Fruit fly (Drosophila melanogaster) S2 (cell line): ENCODE results near the gene CG15306.

Experiments
- CG8478 ChIP-seq: fragments of >200 bp; optimal IDR thresholded peaks from 2 replicates; lab custom pipeline; 2018
- CTCF ChIP-seq, 2 experiments: fragments of >200 bp; optimal IDR thresholded peaks; 2 replicates each; lab custom pipeline; 2018

Gene CG15306

DNA sequence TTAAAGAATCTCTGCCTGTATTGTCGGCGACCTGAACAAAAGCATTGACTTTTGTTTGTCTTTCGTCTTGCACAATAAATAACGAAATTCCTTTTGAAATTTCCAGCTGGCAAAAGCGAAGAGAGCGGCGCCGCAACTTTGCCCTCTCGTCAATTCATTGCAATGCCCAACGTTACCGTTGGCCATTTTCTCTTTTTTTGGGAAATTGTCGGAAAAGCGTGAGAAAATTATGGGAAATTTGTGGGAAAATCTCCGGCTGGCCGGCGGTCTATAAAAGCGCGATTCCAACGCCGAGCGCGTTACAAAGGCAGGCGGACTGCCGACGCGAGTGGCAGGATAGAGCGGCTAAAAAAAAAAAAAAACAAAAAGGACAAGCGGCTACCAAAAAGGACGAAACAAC is 1.7 kb upstream of the CG15306 start, which contains the start of gene CG43740:
Gene CG43740 (plus strand): TSS at position 301 of the 400 bp plus-strand sequence.
- TF ChIP-seq CTCF (optimal IDR thresholded peaks at IDR 0.05; lab: Kevin White, UChicago) (no peak), CG8478 (lab: Kevin White, UChicago) (no peak)

DNA sequence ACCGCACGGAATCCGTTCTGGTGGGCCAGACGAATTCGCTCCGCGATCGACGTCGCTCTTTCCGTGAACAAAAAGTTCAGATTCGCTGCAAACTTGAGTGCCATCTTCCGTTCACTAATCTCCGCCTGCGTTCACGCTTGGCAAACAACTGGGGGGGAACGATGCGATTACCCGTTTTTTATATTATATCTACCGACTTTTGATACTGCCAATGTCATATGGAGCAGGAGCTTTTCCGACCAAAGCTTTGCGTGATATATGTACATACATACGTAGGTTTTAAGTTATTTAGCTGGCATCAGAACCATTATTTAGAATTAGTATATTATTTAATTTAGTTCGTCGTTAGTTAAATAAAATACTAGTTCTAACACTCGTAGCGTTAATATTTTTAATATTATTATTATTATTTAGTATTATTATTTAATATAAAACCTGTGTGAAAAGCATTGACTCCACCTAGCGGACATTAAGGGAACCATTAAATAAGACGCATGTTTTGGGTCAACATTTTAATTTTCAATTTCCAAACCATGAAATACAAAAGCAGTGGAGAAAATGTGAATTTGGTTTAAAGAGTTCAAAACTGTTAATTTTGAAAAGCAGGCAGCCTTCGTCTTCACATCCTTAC is 1.8 kb downstream of the CG15306 start, which contains the start of gene Gip:
Gene Gip (minus strand): TSS at position 214 of the 631 bp plus-strand sequence.
- TF ChIP-seq CG8478 (lab: Kevin White, UChicago) (no peak), CTCF (optimal IDR thresholded peaks at IDR 0.05; lab: Kevin White, UChicago) (peak; percentile 39 to 49)

DNA sequence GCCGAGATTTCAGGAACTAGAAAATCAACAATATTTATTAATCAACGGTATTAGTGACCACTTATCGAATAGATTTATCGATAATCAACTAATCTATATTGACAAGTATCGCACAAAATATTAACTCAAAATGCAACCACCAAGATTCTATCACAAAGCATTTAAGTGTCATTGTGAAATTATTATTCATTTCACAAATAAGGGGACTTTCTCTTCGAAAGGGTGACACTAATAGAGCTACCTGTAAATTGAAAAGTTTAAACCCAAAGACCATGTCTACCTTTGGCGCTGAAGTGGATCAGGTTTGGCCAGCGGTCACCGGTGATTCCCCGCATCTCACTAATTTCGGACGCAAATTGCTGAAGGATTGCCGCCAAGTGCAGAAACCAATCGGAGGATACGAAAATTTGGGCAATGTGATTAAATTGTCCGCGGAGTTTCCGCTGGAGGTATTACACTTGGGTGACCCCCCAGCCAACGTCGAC is 5.2 kb downstream of the CG15306 start, which contains the start of gene CG2909:
Gene CG2909 (plus strand): TSS at position 119 of the 485 bp plus-strand sequence.
- TF ChIP-seq CTCF (optimal IDR thresholded peaks at IDR 0.05; lab: Kevin White, UChicago) (no peak), CG8478 (lab: Kevin White, UChicago) (no peak)

DNA sequence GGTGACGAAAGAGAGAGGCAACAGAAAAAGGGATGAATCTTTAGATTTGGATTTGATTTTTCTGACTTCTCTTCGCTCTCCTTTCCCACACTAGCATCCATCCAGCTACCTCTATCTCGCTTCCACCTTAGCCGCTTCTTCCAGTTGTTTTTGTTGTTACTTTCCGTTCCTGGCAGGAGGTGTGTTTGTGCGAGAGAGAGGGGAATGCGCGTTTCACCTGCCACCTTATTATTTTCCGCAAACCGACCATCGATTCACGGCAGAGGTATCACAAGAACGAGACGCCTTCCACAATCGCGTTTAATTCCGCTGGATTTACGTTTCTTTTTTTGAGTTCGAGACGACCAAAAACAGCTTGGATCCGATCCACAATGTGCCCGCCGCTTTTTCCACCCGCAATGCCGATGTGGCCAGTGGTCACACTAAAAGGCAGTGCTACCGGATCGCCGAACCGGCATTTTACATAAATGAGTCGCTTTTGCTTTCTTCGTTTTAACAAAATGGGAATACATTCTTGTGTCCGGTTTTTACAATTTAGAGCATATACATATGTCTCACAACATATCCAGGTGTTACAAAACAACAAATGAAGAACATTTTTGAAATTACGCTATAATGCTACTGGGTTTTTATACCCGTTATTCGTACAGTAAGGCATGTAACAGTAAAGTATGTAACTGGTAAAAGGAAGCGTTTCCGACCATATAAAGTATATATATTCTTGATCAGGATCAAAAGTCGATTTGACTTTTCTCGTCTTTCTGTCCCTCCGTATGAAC is 5.9 kb downstream of the CG15306 start, which contains the start of gene alpha-Man-Ia:
Gene alpha-Man-Ia (minus strand): TSS at position 392 of the 779 bp plus-strand sequence.
- TF ChIP-seq CTCF (optimal IDR thresholded peaks at IDR 0.05; lab: Kevin White, UChicago): peak in 1 of 2 experiments; percentile 21
- no peak for TF ChIP-seq CG8478 (lab: Kevin White, UChicago)

DNA sequence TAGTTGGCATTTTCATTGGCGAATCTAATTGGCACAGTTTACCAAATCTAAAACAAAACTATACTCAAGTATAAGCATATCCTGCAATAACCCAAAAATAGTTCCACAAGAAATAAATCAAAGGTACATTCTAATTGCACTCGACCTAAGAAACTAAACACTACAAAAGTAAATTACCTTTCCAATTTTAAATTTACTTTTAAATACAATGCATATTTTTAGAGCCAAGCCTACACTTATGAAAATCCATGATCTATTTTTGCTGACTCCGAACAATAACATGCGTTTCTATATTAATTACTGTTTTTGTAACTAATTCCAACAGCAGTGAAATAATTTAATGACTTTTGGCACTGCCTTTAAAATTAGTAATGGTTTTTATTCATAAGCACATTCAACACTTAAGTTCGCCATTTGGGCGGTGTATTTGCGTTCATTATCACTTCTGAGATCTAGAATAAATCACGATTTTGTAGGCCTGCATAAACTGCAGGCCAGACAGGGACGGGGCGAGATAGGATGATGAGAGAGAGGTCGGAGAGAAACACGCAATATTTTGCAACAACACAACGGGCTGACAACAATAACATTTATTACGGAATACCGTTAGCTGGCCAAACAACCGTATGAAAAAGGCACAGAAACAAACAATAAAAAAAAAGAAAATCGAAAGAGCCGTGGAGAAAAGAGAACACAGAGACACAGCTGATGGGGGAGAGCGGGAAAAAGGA is 6.6 kb downstream of the CG15306 start:
- TF ChIP-seq CTCF (optimal IDR thresholded peaks at IDR 0.05; lab: Kevin White, UChicago) (no peak), CG8478 (lab: Kevin White, UChicago) (no peak)

DNA sequence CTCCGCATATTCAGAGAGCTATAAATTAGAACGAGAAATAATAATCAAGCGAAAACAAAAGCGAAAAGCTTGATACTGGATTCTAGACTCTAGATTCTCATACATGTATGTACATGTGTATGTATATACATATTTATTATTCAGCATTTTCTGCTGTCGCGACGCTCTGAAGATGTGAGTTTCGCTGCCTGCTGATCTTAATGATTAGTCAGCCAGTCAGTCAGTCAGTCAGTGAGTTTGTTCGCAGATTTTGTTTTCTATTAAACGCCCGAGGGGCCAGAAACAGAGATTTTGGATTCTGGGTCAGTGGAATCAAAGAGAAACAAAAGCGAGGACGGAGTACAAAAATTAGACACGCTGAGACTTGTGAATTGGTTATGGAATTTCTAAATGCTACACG is 9.3 kb downstream of the CG15306 start:
- TF ChIP-seq CTCF (optimal IDR thresholded peaks at IDR 0.05; lab: Kevin White, UChicago) (no peak), CG8478 (lab: Kevin White, UChicago) (no peak)

DNA sequence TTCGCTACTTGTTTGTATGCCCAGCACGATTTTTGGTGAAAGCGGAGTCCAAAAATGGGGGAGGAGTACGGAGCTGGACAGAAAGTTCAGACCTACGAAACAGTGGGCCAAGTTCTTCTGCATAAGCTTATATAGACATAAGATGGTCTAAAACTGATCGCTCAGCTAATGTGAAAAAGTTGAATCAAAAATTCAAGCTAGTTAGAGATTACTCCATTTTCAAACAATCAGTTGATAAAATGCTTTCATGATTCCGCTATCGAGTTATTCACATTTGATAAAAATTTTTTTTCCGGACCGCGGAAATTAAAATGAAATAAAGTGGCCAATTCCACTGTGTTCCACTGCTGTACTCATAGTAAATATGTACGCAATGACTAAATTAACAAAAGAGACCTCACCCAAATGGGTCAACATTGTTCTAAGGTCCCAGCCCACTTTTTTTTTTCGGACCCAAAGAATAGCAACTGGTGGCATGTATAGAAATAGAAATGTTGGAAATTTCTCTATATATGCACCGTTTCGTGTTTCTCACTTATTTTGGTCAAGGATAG is 11.1 kb downstream of the CG15306 start:
- no peak for TF ChIP-seq CG8478 (lab: Kevin White, UChicago)

DNA sequence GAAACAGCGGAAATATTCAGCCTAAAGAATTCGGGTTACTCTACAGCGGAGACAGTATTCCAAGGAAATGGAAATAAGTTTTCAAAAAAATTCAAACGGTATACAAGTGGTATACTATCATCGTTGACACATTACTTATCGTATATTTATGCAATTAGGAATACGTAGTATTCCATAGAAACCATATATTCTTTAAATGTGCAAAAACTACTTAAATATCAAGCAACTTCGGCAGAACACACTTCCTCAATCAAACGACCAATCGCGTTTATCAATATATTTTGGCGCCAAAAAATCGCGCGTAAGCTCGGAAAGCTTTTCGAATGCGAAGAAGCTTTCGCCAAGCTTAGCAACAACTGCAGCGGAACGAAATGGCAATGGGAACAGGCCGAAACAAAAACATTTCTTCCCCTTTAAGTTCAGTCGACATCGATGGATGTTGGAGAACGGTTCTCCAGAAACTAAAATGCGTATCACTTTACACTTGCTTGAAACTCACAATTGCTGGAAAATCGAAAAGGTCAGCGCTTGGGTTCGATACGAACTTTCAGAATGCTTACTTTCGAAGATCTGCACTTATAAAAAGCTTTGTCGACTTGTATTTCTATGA is 12.6 kb downstream of the CG15306 start:
- TF ChIP-seq CTCF (optimal IDR thresholded peaks at IDR 0.05; lab: Kevin White, UChicago) (no peak), CG8478 (lab: Kevin White, UChicago) (no peak)

DNA sequence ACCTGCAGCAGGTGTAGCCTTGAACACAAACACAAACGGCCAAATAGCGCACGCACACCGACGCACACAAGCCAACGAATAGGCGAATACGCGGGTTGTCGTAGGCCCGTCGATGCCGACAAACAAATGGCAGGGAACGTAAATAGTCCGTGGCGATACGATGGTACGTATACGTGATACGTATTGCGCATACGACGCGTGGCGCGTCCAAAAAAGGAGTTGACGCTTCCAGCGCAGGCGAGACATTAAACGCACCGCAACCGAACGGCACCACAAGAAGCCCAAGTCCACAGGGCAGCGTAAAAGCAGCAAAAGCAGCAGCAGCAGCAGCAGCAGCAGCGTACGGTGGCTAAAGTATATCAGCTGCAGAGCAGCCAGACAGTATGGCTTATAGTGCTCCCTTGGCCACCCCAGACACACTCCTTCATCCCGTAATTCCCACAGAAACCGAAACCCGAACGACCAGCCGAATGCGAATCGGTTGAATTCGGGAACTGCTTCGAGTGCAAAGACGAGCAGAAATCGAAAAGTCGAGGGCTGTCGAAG is 13.1 kb downstream of the CG15306 start:
- TF ChIP-seq CTCF (optimal IDR thresholded peaks at IDR 0.05; lab: Kevin White, UChicago) (no peak), CG8478 (lab: Kevin White, UChicago) (no peak)

DNA sequence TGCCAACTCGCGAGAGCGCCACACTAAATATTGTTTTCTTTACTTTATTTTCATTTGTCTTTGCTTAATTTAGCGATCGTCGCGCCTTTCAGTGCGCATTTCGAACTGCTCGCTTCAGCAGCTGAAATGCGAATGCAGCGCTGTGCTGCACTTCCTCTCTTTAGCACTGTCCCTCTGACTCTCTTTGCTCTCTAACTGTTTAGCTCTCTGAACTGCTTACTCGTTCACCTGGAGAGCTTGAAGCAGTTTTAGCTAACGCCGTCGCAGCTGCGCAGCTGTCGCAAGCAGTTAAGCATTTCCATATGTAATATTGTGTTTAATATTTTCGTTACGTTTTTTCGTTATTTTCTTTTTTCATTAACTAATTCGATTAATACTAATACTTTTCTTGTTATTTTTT is 22.6 kb downstream of the CG15306 start:
- TF ChIP-seq CTCF (optimal IDR thresholded peaks at IDR 0.05; lab: Kevin White, UChicago) (no peak), CG8478 (lab: Kevin White, UChicago) (no peak)

DNA sequence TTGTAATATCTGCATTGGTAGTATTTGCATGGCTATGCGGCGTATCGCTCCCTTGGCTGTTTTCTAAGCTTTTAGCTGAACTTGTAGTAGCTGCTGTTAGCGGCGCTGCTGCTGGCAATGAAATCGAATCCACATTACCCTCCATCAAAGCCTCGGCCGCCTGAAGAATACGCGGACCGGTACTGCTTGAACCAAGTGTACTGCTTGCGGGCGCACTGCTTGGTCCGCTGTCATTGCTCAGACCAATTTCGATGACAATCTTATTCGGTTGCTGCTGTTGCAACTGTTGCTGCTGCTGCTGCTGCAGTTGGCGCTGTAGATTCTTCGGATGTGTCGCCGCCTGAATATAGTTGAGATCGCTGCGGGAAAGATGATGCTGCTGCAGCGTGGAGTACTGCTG is 23.7 kb downstream of the CG15306 start:
- no peak for TF ChIP-seq CTCF (optimal IDR thresholded peaks at IDR 0.05; lab: Kevin White, UChicago)

DNA sequence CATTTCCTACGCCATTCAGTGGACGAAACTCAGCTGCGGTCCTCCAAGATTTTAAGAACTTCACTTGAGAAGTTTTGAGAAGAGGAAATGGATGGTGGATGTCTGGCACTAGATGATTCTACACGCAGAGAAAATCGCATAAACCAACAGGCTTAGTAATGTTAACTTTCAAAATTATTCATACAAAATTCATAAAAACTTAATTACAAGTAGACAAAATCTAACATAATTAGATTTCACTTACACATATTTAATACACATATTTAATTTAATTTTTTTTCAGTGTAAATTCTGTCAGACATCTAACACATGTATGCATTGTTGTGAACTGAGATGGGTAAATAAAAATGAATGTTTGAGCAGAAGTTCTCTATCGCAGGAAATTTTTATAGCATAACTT is 31.5 kb downstream of the CG15306 start:
- TF ChIP-seq CG8478 (lab: Kevin White, UChicago) (no peak), CTCF (optimal IDR thresholded peaks at IDR 0.05; lab: Kevin White, UChicago) (no peak)

DNA sequence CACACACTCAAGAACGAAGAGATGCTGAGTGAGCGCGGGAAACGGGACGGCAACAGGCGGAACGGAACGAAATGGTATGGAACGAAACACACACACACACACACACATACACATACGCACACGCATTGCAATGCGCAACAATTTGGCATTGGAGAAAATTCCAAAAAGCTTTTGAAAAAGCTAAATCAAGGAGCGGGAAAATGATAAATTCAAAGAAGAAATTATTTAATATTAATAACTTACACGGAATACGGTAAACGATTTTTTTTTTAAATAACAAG is 40.9 kb downstream of the CG15306 start:
- TF ChIP-seq CTCF (optimal IDR thresholded peaks at IDR 0.05; lab: Kevin White, UChicago): no peak
- no peak for TF ChIP-seq CG8478 (lab: Kevin White, UChicago)
